Worm (Caenorhabditis elegans): ENCODE results near the gene ram-2.

Gene ram-2

ce11 chrII:11015734-11016133 is 947 bp downstream of the ram-2 start:
- TF ChIP-seq egrh-3 (GFP tag; IDR thresholded peaks at IDR 0.05) (peak; percentile 99), athp-1 (tag; optimal IDR thresholded peaks at IDR 0.05) (peak; percentile 15), mcd-1 (GFP tag; IDR thresholded peaks at IDR 0.05) (peak; percentile 45; the same call in 1 of the 2 replicates), F10E7.11 (tag; optimal IDR thresholded peaks at IDR 0.05) (no peak), zfh-2 (GFP tag; conservative IDR thresholded peaks at IDR 0.05) (peak; percentile 94)

DNA sequence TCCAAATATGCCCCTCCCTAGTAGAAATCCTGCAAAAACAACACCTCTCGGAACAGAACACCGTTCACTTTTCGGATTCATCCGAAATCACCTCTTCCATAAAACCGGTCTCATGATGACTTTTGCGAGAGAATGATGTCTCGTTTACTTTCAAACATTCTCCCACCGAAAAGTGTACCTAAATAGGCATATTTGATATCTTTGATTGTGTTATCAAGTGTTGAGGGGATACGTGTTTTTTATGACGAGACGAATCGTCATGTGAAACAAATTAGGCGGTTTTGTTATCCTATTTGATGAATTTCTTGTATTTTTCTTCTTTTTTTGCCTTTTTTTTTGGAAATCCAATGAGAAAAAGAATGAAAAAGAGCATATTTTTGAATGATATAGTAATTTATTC is 1.5 kb downstream of the ram-2 start:
- TF ChIP-seq him-1 (tag; optimal IDR thresholded peaks at IDR 0.05) (no peak), F10E7.11 (tag; optimal IDR thresholded peaks at IDR 0.05) (no peak), egl-44 (GFP tag; IDR thresholded peaks at IDR 0.05) (no peak), ekl-4 (GFP tag; IDR thresholded peaks at IDR 0.05) (no peak), nfya-1 (tag; optimal IDR thresholded peaks at IDR 0.05; ENCODE audit: borderline replicate concordance, insufficient read depth) (no peak), T07F8.4 (tag; optimal IDR thresholded peaks at IDR 0.05) (no peak), B0019.2 (GFP tag; conservative IDR thresholded peaks at IDR 0.05) (no peak), ceh-58 (GFP tag; IDR thresholded peaks at IDR 0.05) (no peak), egrh-3 (GFP tag; IDR thresholded peaks at IDR 0.05) (no peak), mel-28 (tag; optimal IDR thresholded peaks at IDR 0.05; ENCODE audit: borderline replicate concordance) (no peak), F52B5.7 (tag; optimal IDR thresholded peaks at IDR 0.05) (no peak), somi-1 (GFP tag; optimal IDR thresholded peaks at IDR 0.05) (no peak), F57A8.1 (GFP tag; optimal IDR thresholded peaks at IDR 0.05) (no peak), lsl-1 (GFP tag; optimal IDR thresholded peaks at IDR 0.05) (no peak), athp-1 (tag; optimal IDR thresholded peaks at IDR 0.05) (no peak), gei-17 (GFP tag; optimal IDR thresholded peaks at IDR 0.05) (no peak), lsy-27 (tag; optimal IDR thresholded peaks at IDR 0.05; ENCODE audit: borderline replicate concordance, insufficient read depth) (no peak), let-526 (GFP tag; IDR thresholded peaks at IDR 0.05) (no peak)

DNA sequence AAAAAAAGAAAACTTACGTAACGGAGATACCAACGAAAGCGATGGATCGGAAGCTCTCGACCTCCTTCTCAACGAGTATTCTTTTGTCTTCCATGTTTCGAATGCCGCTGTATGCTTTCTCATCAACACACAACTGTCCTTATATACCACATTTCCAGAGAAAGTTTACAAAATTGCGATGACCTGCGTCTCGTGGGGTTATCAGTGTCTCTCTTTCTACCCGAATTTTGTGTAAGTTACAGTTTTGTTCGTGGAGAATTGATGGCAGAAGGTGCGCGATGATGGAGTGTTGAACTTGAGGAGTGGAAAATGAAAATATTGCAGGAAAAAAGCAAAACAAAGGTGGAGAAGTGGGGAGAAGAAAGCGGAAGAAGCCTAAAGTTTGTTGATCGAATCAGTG is 3.0 kb downstream of the ram-2 start, which contains the start of gene col-81:
Gene col-81, minus strand, starts transcription at position 101 of the 400 bp plus-strand sequence.
- TF ChIP-seq snpc-3.4 (tag; optimal IDR thresholded peaks at IDR 0.05) = no peak
- no peak for TF ChIP-seq madf-10 (tag; optimal IDR thresholded peaks at IDR 0.05)
- no peak for TF ChIP-seq nfyb-1 (GFP tag; IDR thresholded peaks at IDR 0.05)
- TF ChIP-seq gei-17 (GFP tag; optimal IDR thresholded peaks at IDR 0.05) = no peak
- TF ChIP-seq pha-4 (tag; optimal IDR thresholded peaks at IDR 0.05) = no peak

ce11 chrII:11012532-11013179 is 4.0 kb downstream of the ram-2 start:
- TF ChIP-seq snpc-3.4 (tag; optimal IDR thresholded peaks at IDR 0.05) = no peak
- peak; percentile 95 for TF ChIP-seq zfh-2 (GFP tag; conservative IDR thresholded peaks at IDR 0.05)
- no peak for TF ChIP-seq hmg-20 (GFP tag; IDR thresholded peaks at IDR 0.05)
- TF ChIP-seq mel-28 (tag; optimal IDR thresholded peaks at IDR 0.05; ENCODE audit: borderline replicate concordance) = no peak
- no peak for TF ChIP-seq hsf-1 (GFP tag; IDR thresholded peaks at IDR 0.05)
- no peak for TF ChIP-seq hlh-12 (tag; optimal IDR thresholded peaks at IDR 0.05)
- TF ChIP-seq C17E4.6 (GFP tag; IDR thresholded peaks at IDR 0.05) = no peak
- no peak for TF ChIP-seq pbrm-1 (GFP tag; IDR thresholded peaks at IDR 0.05)
- no peak for TF ChIP-seq nfyb-1 (GFP tag; IDR thresholded peaks at IDR 0.05)
- no peak for TF ChIP-seq B0019.2 (GFP tag; conservative IDR thresholded peaks at IDR 0.05)
- peak; percentile 86 for TF ChIP-seq egrh-3 (GFP tag; IDR thresholded peaks at IDR 0.05)
- TF ChIP-seq xnd-1 (tag; optimal IDR thresholded peaks at IDR 0.05) = no peak
- no peak for TF ChIP-seq F33H1.4 (GFP tag; IDR thresholded peaks at IDR 0.05)
- no peak for TF ChIP-seq Y53G8AR.9 (GFP tag; conservative IDR thresholded peaks at IDR 0.05)

Data from whole organism, young adult.